Fruit fly (Drosophila melanogaster): ENCODE results near the gene Nrx-IV.

DNA sequence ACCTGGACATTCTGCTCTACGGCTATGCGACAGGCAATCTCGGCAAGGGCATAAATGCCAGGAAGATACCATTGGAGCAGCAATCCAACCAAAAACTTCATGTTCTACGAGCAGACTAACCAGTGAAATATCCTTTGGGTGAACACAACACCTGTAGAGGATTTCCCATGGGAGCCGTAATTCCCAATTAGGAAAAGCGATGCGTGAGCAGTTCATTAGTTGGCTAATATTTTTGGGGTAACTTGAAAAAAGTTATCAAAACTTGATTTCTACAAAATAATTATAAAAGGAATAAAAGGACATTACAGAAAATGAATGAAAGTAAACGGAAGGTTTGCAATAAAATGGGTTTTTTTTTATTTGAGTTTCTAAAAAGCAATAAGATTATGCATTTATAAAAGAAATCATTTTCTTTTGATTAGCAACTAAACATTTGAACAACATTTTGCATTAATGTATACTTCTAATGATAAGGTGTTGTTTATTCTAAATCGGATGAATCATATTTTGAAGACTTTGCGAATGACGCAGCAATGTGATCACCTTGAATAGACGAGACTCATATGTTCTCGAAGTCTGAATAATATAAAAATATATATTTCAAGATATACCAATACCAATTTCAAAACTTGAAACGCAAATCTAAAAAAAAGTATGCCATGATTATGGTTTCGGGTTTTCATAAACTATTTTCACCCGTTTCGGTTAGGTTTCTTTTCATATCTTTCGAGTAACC lies 18.9 kb upstream of the Nrx-IV start, which contains the start of the genes Ir68b and CG34241:
- TF ChIP-seq psq (optimal IDR thresholded peaks at IDR 0.05) (no peak), CG8478 (optimal IDR thresholded peaks at IDR 0.05) (no peak), pan (optimal IDR thresholded peaks at IDR 0.05) (no peak)
